Fruit fly (Drosophila melanogaster) whole organism, pupa: ENCODE measurements around the gene gammaTub37C.

ENCODE experiments used
- CG10348 ChIP-seq: fragments of 200-800 bp; sonication (Bioruptor generic); IDR thresholded peaks from 2 replicates; pipeline ENCODE4 v1.3.6; 2022; ENCODE audit warnings: missing biosample characterization, missing genetic modification characterization
- CG14655 ChIP-seq: fragments of 200-800 bp; sonication (Bioruptor generic); optimal IDR thresholded peaks from 3 replicates; lab custom pipeline; 2017; ENCODE audit warnings: mild to moderate bottlenecking, missing biosample characterization, missing genetic modification reagents, missing genetic modification characterization
- CG15710 ChIP-seq: fragments of 200-800 bp; sonication (Bioruptor generic); optimal IDR thresholded peaks from 2 replicates; lab custom pipeline; 2018; ENCODE audit warnings: missing biosample characterization, mild to moderate bottlenecking, missing genetic modification characterization, moderate library complexity
- CG34367 ChIP-seq: fragments of 200-800 bp; sonication (Bioruptor generic); optimal IDR thresholded peaks from 2 replicates; lab custom pipeline; 2018; ENCODE audit warnings: missing biosample characterization, mild to moderate bottlenecking, missing genetic modification characterization
- CG8159 ChIP-seq: fragments of 200-800 bp; sonication (Bioruptor generic); optimal IDR thresholded peaks from 3 replicates; lab custom pipeline; 2018; ENCODE audit warnings: missing biosample characterization, mild to moderate bottlenecking, missing genetic modification characterization, moderate library complexity
- CG8301 ChIP-seq: fragments of 200-800 bp; sonication (Bioruptor generic); optimal IDR thresholded peaks from 2 replicates; lab custom pipeline; 2018; ENCODE audit warnings: missing biosample characterization, mild to moderate bottlenecking, missing genetic modification characterization
- CG9948 ChIP-seq: fragments of 200-800 bp; sonication (Bioruptor generic); optimal IDR thresholded peaks from 2 replicates; lab custom pipeline; 2018; ENCODE audit warnings: missing biosample characterization, mild to moderate bottlenecking, missing genetic modification characterization, moderate library complexity
- EcR ChIP-seq: fragments of 200-800 bp; sonication (Bioruptor generic); optimal IDR thresholded peaks from 3 replicates; lab custom pipeline; 2019; ENCODE audit warnings: missing biosample characterization, missing genetic modification characterization, mild to moderate bottlenecking, moderate library complexity, missing genetic modification reagents
- Pif1B ChIP-seq: fragments of 200-800 bp; sonication (Bioruptor generic); optimal IDR thresholded peaks from 3 replicates; lab custom pipeline; 2016; ENCODE audit warnings: missing biosample characterization, missing genetic modification characterization
- Snoo ChIP-seq: fragments of 200-800 bp; sonication (Bioruptor generic); optimal IDR thresholded peaks from 3 replicates; lab custom pipeline; 2017; ENCODE audit warnings: missing biosample characterization, mild to moderate bottlenecking, missing genetic modification characterization, inconsistent platforms
- fd96Ca ChIP-seq: fragments of 200-800 bp; sonication (Bioruptor generic); IDR thresholded peaks from 3 replicates; pipeline ENCODE4 v1.3.6; 2022; ENCODE audit warnings: missing biosample characterization, missing genetic modification characterization
- gl ChIP-seq: fragments of 200-800 bp; sonication (Bioruptor generic); optimal IDR thresholded peaks from 2 replicates; lab custom pipeline; 2018; ENCODE audit warnings: missing biosample characterization, mild to moderate bottlenecking, missing genetic modification characterization
- rn ChIP-seq: fragments of 200-800 bp; sonication (Bioruptor generic); IDR thresholded peaks from 2 replicates; pipeline ENCODE4 v1.3.6; 2022; ENCODE audit warnings: missing biosample characterization, missing genetic modification characterization

DNA sequence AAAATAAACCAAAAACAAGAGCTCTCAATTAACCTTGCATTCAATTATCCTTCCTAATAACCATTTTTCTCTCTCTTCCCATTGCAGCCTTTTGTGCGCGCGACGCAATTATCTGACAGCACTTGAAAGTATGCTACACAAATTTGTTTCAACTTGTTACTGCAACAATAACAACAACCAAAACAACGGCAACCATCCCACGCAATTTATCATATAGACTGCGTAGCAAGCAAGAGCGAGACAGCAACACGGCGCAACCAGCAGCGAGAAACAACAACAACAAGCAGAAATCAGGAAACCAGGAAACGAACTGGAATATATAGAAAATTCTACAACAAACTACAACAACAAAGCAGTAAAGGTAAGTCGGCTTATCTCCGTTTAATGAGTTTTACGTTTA is 19.5 kb downstream of the gammaTub37C start:
- TF ChIP-seq CG10348, result no peak
- TF ChIP-seq EcR (GFP tag; lab: Kevin White, UChicago), result peak; percentile 22
- no peak for TF ChIP-seq CG8301
- TF ChIP-seq rn (GFP tag; lab: Robert Waterston, UW), result no peak
- TF ChIP-seq CG14655 (GFP tag; lab: Kevin White, UChicago), result no peak
- no peak for TF ChIP-seq Pif1B (GFP tag; lab: Kevin White, UChicago)
- TF ChIP-seq CG9948 (tag; lab: Kevin White, UChicago), result no peak
- no peak for TF ChIP-seq fd96Ca
- TF ChIP-seq gl, result no peak
- no peak for TF ChIP-seq CG34367 (tag; lab: Kevin White, UChicago)
- no peak for TF ChIP-seq CG15710
- TF ChIP-seq Snoo (tag; lab: Kevin White, UChicago), result no peak
- no peak for TF ChIP-seq CG8159 (tag; lab: Kevin White, UChicago)
